Worm (Caenorhabditis elegans): ENCODE measurements around the gene C42D4.19.

- TF ChIP-seq ztf-4 (tag; optimal IDR thresholded peaks at IDR 0.05) = no peak
- no peak for TF ChIP-seq snpc-4 (tag; optimal IDR thresholded peaks at IDR 0.05)
- TF ChIP-seq ztf-11 (tag; optimal IDR thresholded peaks at IDR 0.05) = no peak
- TF ChIP-seq fos-1 (tag; optimal IDR thresholded peaks at IDR 0.05) = no peak
- TF ChIP-seq dmd-4 (tag; optimal IDR thresholded peaks at IDR 0.05) = no peak
- no peak for TF ChIP-seq nhr-237 (tag; optimal IDR thresholded peaks at IDR 0.05)
- TF ChIP-seq nhr-25 (tag; optimal IDR thresholded peaks at IDR 0.05) = no peak
- no peak for TF ChIP-seq nhr-21 (tag; optimal IDR thresholded peaks at IDR 0.05)
- no peak for TF ChIP-seq R02D3.7 (tag; optimal IDR thresholded peaks at IDR 0.05)
These were observed 8.9 kb upstream of the C42D4.19 start, which contains the start of gene C42D4.18 for ce11 chrIV:7166553-7166952.
